Fruit fly (Drosophila melanogaster) whole organism, embryonic: ENCODE measurements around the gene CG42375.

Source experiments
- Antp ChIP-seq: fragments of 200-800 bp; sonication (Bioruptor generic); optimal IDR thresholded peaks from 3 replicates; lab custom pipeline; 2016; ENCODE audit warnings: missing biosample characterization, missing genetic modification characterization
- BEAF-32 ChIP-seq: fragments of 200-800 bp; sonication (Bioruptor generic); optimal IDR thresholded peaks from 3 replicates; lab custom pipeline; 2017; ENCODE audit warnings: missing biosample characterization, missing genetic modification characterization, mild to moderate bottlenecking, moderate library complexity, missing genetic modification reagents
- Bgb ChIP-seq: fragments of 200-800 bp; sonication (Bioruptor generic); IDR thresholded peaks from 2 replicates; pipeline ENCODE4 v1.3.6; 2022; ENCODE audit warnings: missing biosample characterization, missing genetic modification characterization; ENCODE audit not compliant: partially characterized antibody
- CG12391 ChIP-seq: fragments of 200-800 bp; sonication (Bioruptor generic); optimal IDR thresholded peaks from 3 replicates; lab custom pipeline; 2018; ENCODE audit warnings: missing biosample characterization, mild to moderate bottlenecking, missing genetic modification characterization, moderate library complexity
- CG13296 ChIP-seq: fragments of 200-800 bp; sonication (Bioruptor generic); optimal IDR thresholded peaks from 3 replicates; lab custom pipeline; 2018; ENCODE audit warnings: missing biosample characterization, mild to moderate bottlenecking, missing genetic modification characterization
- CG15269 ChIP-seq: fragments of 200-800 bp; sonication (Bioruptor generic); optimal IDR thresholded peaks from 2 replicates; lab custom pipeline; 2018; ENCODE audit warnings: missing biosample characterization, mild to moderate bottlenecking, missing genetic modification characterization, moderate library complexity
- CG16815 ChIP-seq: fragments of 200-800 bp; sonication (Bioruptor generic); optimal IDR thresholded peaks from 3 replicates; lab custom pipeline; 2017; ENCODE audit warnings: missing biosample characterization, mild to moderate bottlenecking, missing genetic modification characterization
- CG17385 ChIP-seq: fragments of 200-800 bp; sonication (Bioruptor generic); optimal IDR thresholded peaks from 3 replicates; lab custom pipeline; 2018; ENCODE audit warnings: missing biosample characterization, mild to moderate bottlenecking, missing genetic modification characterization
- CG18764 ChIP-seq: fragments of 200-800 bp; sonication (Bioruptor generic); optimal IDR thresholded peaks from 3 replicates; lab custom pipeline; 2016; ENCODE audit warnings: missing biosample characterization, missing genetic modification characterization
- CG31224 ChIP-seq: fragments of 200-800 bp; sonication (Bioruptor generic); IDR thresholded peaks from 2 replicates; pipeline ENCODE4 v1.3.6; 2022; ENCODE audit warnings: missing biosample characterization, missing genetic modification characterization
- CG3847 ChIP-seq: fragments of 200-800 bp; sonication (Bioruptor generic); IDR thresholded peaks from 2 replicates; pipeline ENCODE4 v1.3.6; 2022; ENCODE audit warnings: missing biosample characterization, missing genetic modification characterization
- CG4424 ChIP-seq: fragments of 200-800 bp; sonication (Bioruptor generic); optimal IDR thresholded peaks from 3 replicates; lab custom pipeline; 2016; ENCODE audit warnings: missing biosample characterization, missing genetic modification characterization
- CG4820 ChIP-seq: fragments of 200-800 bp; sonication (Bioruptor generic); optimal IDR thresholded peaks from 3 replicates; lab custom pipeline; 2016; ENCODE audit warnings: missing biosample characterization, missing genetic modification characterization
- CG7963 ChIP-seq: fragments of 200-800 bp; sonication (Bioruptor generic); IDR thresholded peaks from 3 replicates; pipeline ENCODE4 v1.3.6; 2022; ENCODE audit warnings: missing biosample characterization, missing genetic modification characterization; ENCODE audit not compliant: partially characterized antibody
- CG8089 ChIP-seq: fragments of 200-800 bp; sonication (Bioruptor generic); optimal IDR thresholded peaks from 3 replicates; lab custom pipeline; 2016; ENCODE audit warnings: missing biosample characterization, missing genetic modification characterization
- CG9932 ChIP-seq: fragments of 200-800 bp; sonication (Bioruptor generic); IDR thresholded peaks from 2 replicates; pipeline ENCODE4 v1.3.6; 2022; ENCODE audit warnings: missing biosample characterization, missing genetic modification characterization
- CTCF ChIP-seq: fragments of 200-800 bp; sonication (Bioruptor generic); optimal IDR thresholded peaks from 2 replicates; lab custom pipeline; 2017; ENCODE audit warnings: missing biosample characterization, mild to moderate bottlenecking, missing genetic modification characterization, moderate library complexity
- Camta ChIP-seq: fragments of 200-800 bp; sonication (Bioruptor generic); optimal IDR thresholded peaks from 2 replicates; lab custom pipeline; 2016; ENCODE audit warnings: missing biosample characterization, missing genetic modification characterization
- E2f1 ChIP-seq: fragments of 200-800 bp; sonication (Bioruptor generic); IDR thresholded peaks from 2 replicates; pipeline ENCODE4 v1.3.6; 2022; ENCODE audit warnings: missing biosample characterization, missing genetic modification characterization
- GATAe ChIP-seq: fragments of 200-800 bp; sonication (Bioruptor generic); conservative IDR thresholded peaks from 2 replicates; pipeline ENCODE4 v1.3.6; 2022; ENCODE audit warnings: missing biosample characterization, missing genetic modification characterization
- Gsc ChIP-seq: fragments of 200-800 bp; sonication (Bioruptor generic); IDR thresholded peaks from 2 replicates; pipeline ENCODE4 v1.3.6; 2022; ENCODE audit warnings: missing biosample characterization, missing genetic modification characterization
- Hr51 ChIP-seq, 2 experiments: fragments of 200-800 bp; sonication (Bioruptor generic); optimal IDR thresholded peaks; 2 replicates in 1 of 2; 3 replicates in 1 of 2; lab custom pipeline; 2016 to 2018; ENCODE audit warnings: missing biosample characterization in 2 of 2, missing genetic modification characterization in 2 of 2, mild to moderate bottlenecking in 1 of 2, moderate library complexity in 1 of 2
- Lpt ChIP-seq: fragments of >200 bp; optimal IDR thresholded peaks from 2 replicates; lab custom pipeline; 2018; ENCODE audit warnings: missing biosample characterization, missing genetic modification characterization
- Myb ChIP-seq: fragments of 200-800 bp; sonication (Bioruptor generic); optimal IDR thresholded peaks from 2 replicates; lab custom pipeline; 2016; ENCODE audit warnings: missing biosample characterization, missing genetic modification characterization
- Nf-YA ChIP-seq: fragments of 200-800 bp; sonication (Bioruptor generic); IDR thresholded peaks from 2 replicates; pipeline ENCODE4 v1.3.6; 2022; ENCODE audit warnings: missing biosample characterization, missing genetic modification characterization
- Ravus ChIP-seq: fragments of 200-800 bp; sonication (Bioruptor generic); IDR thresholded peaks from 2 replicates; pipeline ENCODE4 v1.3.6; 2022; ENCODE audit warnings: missing biosample characterization, missing genetic modification characterization
- Sry-δ ChIP-seq: fragments of 200-800 bp; sonication (Bioruptor generic); optimal IDR thresholded peaks from 2 replicates; lab custom pipeline; 2016; ENCODE audit warnings: missing biosample characterization, missing genetic modification characterization
- Ssrp ChIP-seq: fragments of 200-800 bp; sonication (Bioruptor generic); optimal IDR thresholded peaks from 2 replicates; lab custom pipeline; 2018; ENCODE audit warnings: missing biosample characterization, mild to moderate bottlenecking, missing genetic modification characterization, moderate library complexity
- Xrp1 ChIP-seq: fragments of 200-800 bp; sonication (Bioruptor generic); IDR thresholded peaks from 2 replicates; pipeline ENCODE4 v1.3.6; 2022; ENCODE audit warnings: missing biosample characterization, missing genetic modification characterization
- YL-1 ChIP-seq: fragments of 200-800 bp; sonication (Bioruptor generic); optimal IDR thresholded peaks from 3 replicates; lab custom pipeline; 2017; ENCODE audit warnings: missing biosample characterization, mild to moderate bottlenecking, missing genetic modification characterization
- az2 ChIP-seq: fragments of 200-800 bp; sonication (Bioruptor generic); optimal IDR thresholded peaks from 3 replicates; lab custom pipeline; 2016; ENCODE audit warnings: missing biosample characterization, missing genetic modification characterization
- crc ChIP-seq: fragments of 200-800 bp; sonication (Bioruptor generic); optimal IDR thresholded peaks from 2 replicates; lab custom pipeline; 2016; ENCODE audit warnings: missing biosample characterization, missing genetic modification characterization
- croc ChIP-seq: fragments of 200-800 bp; sonication (Bioruptor generic); conservative IDR thresholded peaks from 3 replicates; pipeline ENCODE4 v1.3.6; 2022; ENCODE audit warnings: missing biosample characterization, missing genetic modification characterization
- cwo ChIP-seq: fragments of 200-800 bp; sonication (Bioruptor generic); optimal IDR thresholded peaks from 3 replicates; lab custom pipeline; 2017; ENCODE audit warnings: missing biosample characterization, missing genetic modification characterization, mild to moderate bottlenecking, moderate library complexity, missing genetic modification reagents
- dan ChIP-seq: fragments of 200-800 bp; sonication (Bioruptor generic); IDR thresholded peaks from 2 replicates; pipeline ENCODE4 v1.3.6; 2022; ENCODE audit warnings: missing biosample characterization, missing genetic modification characterization
- dysf ChIP-seq: fragments of 200-800 bp; sonication (Bioruptor generic); IDR thresholded peaks from 3 replicates; pipeline ENCODE4 v1.3.6; 2022; ENCODE audit warnings: missing biosample characterization, missing genetic modification characterization
- eve ChIP-seq, 2 experiments: fragments of >200 bp; optimal IDR thresholded peaks; 2 replicates each; lab custom pipeline; 2017; ENCODE audit warnings: missing biosample characterization in 2 of 2, missing genetic modification characterization in 2 of 2
- fd3F ChIP-seq: fragments of 200-800 bp; sonication (Bioruptor generic); optimal IDR thresholded peaks from 2 replicates; lab custom pipeline; 2018; ENCODE audit warnings: missing biosample characterization, mild to moderate bottlenecking, missing genetic modification characterization, moderate library complexity
- ftz-f1 ChIP-seq: fragments of 200-800 bp; sonication (Bioruptor generic); optimal IDR thresholded peaks from 2 replicates; lab custom pipeline; 2016; ENCODE audit warnings: missing biosample characterization, missing genetic modification characterization
- hbn ChIP-seq: fragments of 200-800 bp; sonication (Bioruptor generic); IDR thresholded peaks from 2 replicates; pipeline ENCODE4 v1.3.6; 2022; ENCODE audit warnings: missing biosample characterization, missing genetic modification characterization; ENCODE audit not compliant: partially characterized antibody
- lov ChIP-seq, 2 experiments: fragments of 200-800 bp in 1 of 2; fragments of >200 bp in 1 of 2; sonication (Bioruptor generic) in 1 of 2; IDR thresholded peaks in 1 of 2; optimal IDR thresholded peaks in 1 of 2; 2 replicates in 1 of 2; 3 replicates in 1 of 2; pipeline versions ENCODE4 v1.3.6 to Lab custom; 2017 to 2022; ENCODE audit warnings: missing biosample characterization in 1 of 2, missing genetic modification characterization in 1 of 2
- mirr ChIP-seq: fragments of 200-800 bp; sonication (Bioruptor generic); optimal IDR thresholded peaks from 3 replicates; lab custom pipeline; 2018; ENCODE audit warnings: missing biosample characterization, mild to moderate bottlenecking, missing genetic modification characterization
- otp ChIP-seq: fragments of 200-800 bp; sonication (Bioruptor generic); IDR thresholded peaks from 3 replicates; pipeline ENCODE4, ENCODE4 v1.3.6; 2022; ENCODE audit warnings: missing biosample characterization, missing genetic modification characterization
- pzg ChIP-seq: fragments of 200-800 bp; sonication (Bioruptor generic); optimal IDR thresholded peaks from 3 replicates; lab custom pipeline; 2018; ENCODE audit warnings: missing biosample characterization, mild to moderate bottlenecking, missing genetic modification characterization, moderate library complexity
- repo ChIP-seq: fragments of 200-800 bp; sonication (Bioruptor generic); optimal IDR thresholded peaks from 2 replicates; lab custom pipeline; 2016; ENCODE audit warnings: missing biosample characterization, missing genetic modification characterization
- sd ChIP-seq: fragments of 200-800 bp; sonication (Bioruptor generic); optimal IDR thresholded peaks from 3 replicates; lab custom pipeline; 2018; ENCODE audit warnings: missing biosample characterization, mild to moderate bottlenecking, missing genetic modification characterization, moderate library complexity
- stwl ChIP-seq: fragments of 200-800 bp; sonication (Bioruptor generic); optimal IDR thresholded peaks from 3 replicates; lab custom pipeline; 2018; ENCODE audit warnings: missing biosample characterization, mild to moderate bottlenecking, missing genetic modification characterization, moderate library complexity
- zen ChIP-seq: fragments of 200-800 bp; sonication (Bioruptor generic); optimal IDR thresholded peaks from 3 replicates; lab custom pipeline; 2018; ENCODE audit warnings: missing biosample characterization, mild to moderate bottlenecking, missing genetic modification characterization, moderate library complexity
- zf30C ChIP-seq: fragments of 200-800 bp; sonication (Bioruptor generic); optimal IDR thresholded peaks from 3 replicates; lab custom pipeline; 2018; ENCODE audit warnings: missing biosample characterization, mild to moderate bottlenecking, missing genetic modification characterization

CG42375 gene

DNA sequence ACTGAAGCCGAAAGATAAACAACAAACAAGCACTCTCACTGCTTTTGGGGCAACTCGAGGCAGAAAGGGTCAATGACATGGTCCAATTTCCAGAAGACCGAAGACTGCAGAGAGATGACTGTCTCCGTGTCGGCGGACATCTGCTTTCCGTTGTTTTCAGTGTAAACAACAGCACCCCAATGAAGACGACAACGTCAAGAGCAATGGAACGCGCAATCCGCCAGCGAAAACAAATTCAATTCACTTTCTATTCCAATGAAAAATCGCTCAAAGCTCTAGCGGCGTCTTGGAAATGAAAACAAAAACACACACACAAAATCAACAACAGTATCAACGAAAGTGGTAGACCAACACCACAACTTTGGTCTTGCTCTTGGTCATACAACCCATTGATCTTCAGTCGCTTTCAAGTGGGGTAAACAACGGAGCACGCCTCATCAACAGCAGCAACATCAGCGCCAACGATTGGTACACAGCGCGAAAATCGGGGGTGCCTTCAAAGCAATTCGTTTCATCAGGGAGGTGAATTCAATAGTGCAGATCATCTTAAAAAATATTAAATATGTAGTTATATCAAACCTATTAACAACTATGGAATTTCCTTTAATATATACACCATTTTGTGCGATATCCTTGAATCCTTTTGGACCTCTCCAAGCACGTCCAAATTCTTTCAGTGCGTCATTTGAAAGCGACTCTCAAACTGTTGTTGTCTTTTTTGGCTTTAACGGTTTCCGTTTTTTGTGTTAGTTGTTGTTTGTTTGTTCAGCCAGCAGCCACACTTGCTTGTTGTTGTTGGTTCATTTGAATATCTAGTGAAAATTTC, 38.3 kb downstream of the CG42375 start (continued):
- TF ChIP-seq Hr51 (GFP tag; optimal IDR thresholded peaks at IDR 0.05; lab: Kevin White, UChicago) (peak in 1 of 2 experiments; percentile 73), stwl (tag; lab: Kevin White, UChicago) (no peak), Sry-δ (GFP tag; lab: Kevin White, UChicago) (no peak), Nf-YA (no peak), Bgb (GFP tag; lab: Robert Waterston, UW) (no peak), CG4424 (GFP tag; lab: Kevin White, UChicago) (peak; percentile 65), CG8089 (GFP tag; lab: Kevin White, UChicago) (peak; percentile 7), Xrp1 (GFP tag; lab: Robert Waterston, UW) (peak; percentile 73), CG18764 (GFP tag; lab: Kevin White, UChicago) (no peak), Myb (GFP tag; lab: Kevin White, UChicago) (peak; percentile 9), zf30C (GFP tag; lab: Kevin White, UChicago) (peak; percentile 23), hbn (no peak), Ssrp (tag; lab: Kevin White, UChicago) (peak; percentile 84), Gsc (GFP tag; lab: Robert Waterston, UW) (no peak), otp (GFP tag; lab: Robert Waterston, UW) (peak; percentile 43; the same call in 1 of the 3 replicates), CG31224 (GFP tag; lab: Robert Waterston, UW) (no peak), CTCF (GFP tag; lab: Kevin White, UChicago) (peak; percentile 15), Antp (GFP tag; lab: Kevin White, UChicago) (peak; percentile 2), pzg (GFP tag; lab: Kevin White, UChicago) (no peak), crc (no peak), CG15269 (tag; lab: Kevin White, UChicago) (peak; percentile 64), CG16815 (GFP tag; lab: Kevin White, UChicago) (no peak), cwo (GFP tag; lab: Kevin White, UChicago) (peak; percentile 22), E2f1 (GFP tag; lab: Robert Waterston, UW) (0 out of 2 replicates have a peak, but pooled peaks have one; percentile 14), az2 (GFP tag; lab: Kevin White, UChicago) (peak; percentile 73), CG9932 (GFP tag; lab: Robert Waterston, UW) (no peak), mirr (GFP tag; lab: Kevin White, UChicago) (no peak), Ravus (GFP tag; lab: Robert Waterston, UW) (no peak), ftz-f1 (no peak), CG12391 (tag; lab: Kevin White, UChicago) (peak; percentile 70), croc (GFP tag; lab: Robert Waterston, UW) (peak; percentile 83), Lpt (GFP tag; lab: Kevin White, UChicago) (no peak), dan (no peak), CG17385 (GFP tag; lab: Kevin White, UChicago) (peak; percentile 53), CG4820 (GFP tag; lab: Kevin White, UChicago) (peak; percentile 59), lov (optimal IDR thresholded peaks at IDR 0.05; lab: Kevin White, UChicago) (no peak), lov (GFP tag; IDR thresholded peaks at IDR 0.05; lab: Robert Waterston, UW) (0 out of 3 replicates have a peak, but pooled peaks have one; percentile 47), CG13296 (no peak), Camta (GFP tag; lab: Kevin White, UChicago) (no peak), sd (tag; lab: Kevin White, UChicago) (no peak), eve (GFP tag; optimal IDR thresholded peaks at IDR 0.05; lab: Kevin White, UChicago) (peak in 1 of 2 experiments; percentile 83), GATAe (no peak), dysf (GFP tag; lab: Robert Waterston, UW) (peak; percentile 58; the same call in 2 of the 3 replicates), CG7963 (GFP tag; lab: Robert Waterston, UW) (no peak), zen (no peak), repo (GFP tag; lab: Kevin White, UChicago) (no peak), YL-1 (GFP tag; lab: Kevin White, UChicago) (no peak), fd3F (GFP tag; lab: Kevin White, UChicago) (no peak), BEAF-32 (GFP tag; lab: Kevin White, UChicago) (no peak), CG3847 (GFP tag; lab: Robert Waterston, UW) (peak; percentile 36)
